Worm (Caenorhabditis elegans): ENCODE measurements around the gene gad-2.

- TF ChIP-seq nhr-28 (tag; optimal IDR thresholded peaks at IDR 0.05), result no peak
- no peak for TF ChIP-seq ama-1 (optimal IDR thresholded peaks at IDR 0.05)
- TF ChIP-seq egl-5 (tag; optimal IDR thresholded peaks at IDR 0.05), result no peak
- TF ChIP-seq ZK546.5 (tag; optimal IDR thresholded peaks at IDR 0.05), result no peak
- no peak for TF ChIP-seq daf-12 (tag; optimal IDR thresholded peaks at IDR 0.05)
- TF ChIP-seq zag-1 (tag; optimal IDR thresholded peaks at IDR 0.05), result no peak
- no peak for TF ChIP-seq nhr-11 (tag; optimal IDR thresholded peaks at IDR 0.05)
Measured at ce11 chrX:7436912-7437311, 43.6 kb downstream of the gad-2 start.

Measured in whole organism, L3 larva.